Worm (Caenorhabditis elegans) whole organism, young adult: ENCODE data around the gene T02G5.7.
A peak's percentile ranks its signal among the peaks of the same experiment; 100 is the strongest.

Experiments used
- B0019.2 ChIP-seq: fragments of 200-800 bp; sonication (Bioruptor generic); conservative IDR thresholded peaks from 2 replicates; pipeline ENCODE4 v1.3.6; 2022; ENCODE audit warnings: missing genetic modification reagents, missing genetic modification characterization, missing compliant biosample characterization
- B0035.1 ChIP-seq: sonication (generic microtip); optimal IDR thresholded peaks from 2 replicates; lab custom pipeline; 2016; ENCODE audit warnings: missing genetic modification characterization, mild to moderate bottlenecking, missing compliant biosample characterization, missing genotype, missing genetic modification reagents
- D2030.7 ChIP-seq: fragments of 200-800 bp; sonication (Bioruptor generic); IDR thresholded peaks from 2 replicates; pipeline ENCODE4 v1.3.6; 2022; ENCODE audit warnings: missing genetic modification reagents, missing genetic modification characterization, missing compliant biosample characterization
- F23B12.7 ChIP-seq: sonication (generic microtip); optimal IDR thresholded peaks from 2 replicates; lab custom pipeline; 2017; ENCODE audit warnings: missing genetic modification characterization, mild to moderate bottlenecking, missing compliant biosample characterization, antibody characterized with exemption, moderate library complexity; ENCODE audit not compliant: insufficient read depth
- F33H1.4 ChIP-seq: fragments of 200-800 bp; sonication (Bioruptor generic); IDR thresholded peaks from 2 replicates; pipeline ENCODE4 v1.3.6; 2022; ENCODE audit warnings: missing genetic modification reagents, missing genetic modification characterization, missing compliant biosample characterization
- F37B4.10 ChIP-seq: fragments of 200-800 bp; sonication (Bioruptor generic); IDR thresholded peaks from 2 replicates; pipeline ENCODE4 v1.3.6; 2022; ENCODE audit warnings: missing genetic modification characterization, missing compliant biosample characterization
- F39B2.1 ChIP-seq: fragments of 200-800 bp; sonication (Bioruptor generic); IDR thresholded peaks from 2 replicates; pipeline ENCODE4 v1.3.6; 2022; ENCODE audit warnings: missing genetic modification reagents, missing genetic modification characterization, missing compliant biosample characterization
- F57C9.4 ChIP-seq: sonication (generic microtip); optimal IDR thresholded peaks from 2 replicates; lab custom pipeline; 2017; ENCODE audit warnings: mild to moderate bottlenecking, missing genetic modification characterization, missing compliant biosample characterization
- K12H6.12 ChIP-seq: fragments of 200-800 bp; sonication (Bioruptor generic); optimal IDR thresholded peaks from 2 replicates; lab custom pipeline; 2018; ENCODE audit warnings: mild to moderate bottlenecking, missing genetic modification characterization, missing compliant biosample characterization
- T07F8.4 ChIP-seq: sonication (generic microtip); optimal IDR thresholded peaks from 2 replicates; lab custom pipeline; 2016; ENCODE audit warnings: mild to moderate bottlenecking, missing genetic modification characterization, moderate library complexity, missing compliant biosample characterization
- Y53G8AR.9 ChIP-seq: fragments of 200-800 bp; sonication (Bioruptor generic); conservative IDR thresholded peaks from 2 replicates; pipeline ENCODE4 v1.3.6; 2022; ENCODE audit warnings: missing genetic modification reagents, missing genetic modification characterization, missing compliant biosample characterization
- Y95B8A.8 ChIP-seq: fragments of 200-800 bp; sonication (Bioruptor generic); IDR thresholded peaks from 2 replicates; pipeline ENCODE4 v1.3.6; 2022; ENCODE audit warnings: missing genetic modification reagents, missing genetic modification characterization, missing compliant biosample characterization
- aptf-2 ChIP-seq: fragments of 200-800 bp; sonication (Bioruptor generic); conservative IDR thresholded peaks from 2 replicates; pipeline ENCODE4 v1.3.6; 2022; ENCODE audit warnings: missing genetic modification reagents, missing genetic modification characterization, missing compliant biosample characterization
- athp-1 ChIP-seq: sonication (generic microtip); optimal IDR thresholded peaks from 2 replicates; lab custom pipeline; 2017; ENCODE audit warnings: mild to moderate bottlenecking, missing genetic modification characterization, missing compliant biosample characterization
- attf-3 ChIP-seq: fragments of 200-800 bp; sonication (Bioruptor generic); conservative IDR thresholded peaks from 2 replicates; pipeline ENCODE4 v1.3.6; 2022; ENCODE audit warnings: missing genetic modification reagents, missing genetic modification characterization, missing compliant biosample characterization
- attf-6 ChIP-seq: fragments of 200-800 bp; sonication (Bioruptor generic); IDR thresholded peaks from 2 replicates; pipeline ENCODE4 v1.3.6; 2022; ENCODE audit warnings: missing genetic modification reagents, missing genetic modification characterization, missing compliant biosample characterization
- efl-1 ChIP-seq: fragments of 150-350 bp; optimal IDR thresholded peaks from 2 replicates; lab custom pipeline; 2014; ENCODE audit warnings: missing biosample characterization, missing genetic modification reagents, missing genetic modification characterization
- ekl-4 ChIP-seq: fragments of 200-800 bp; sonication (Bioruptor generic); IDR thresholded peaks from 2 replicates; pipeline ENCODE4 v1.3.6; 2022; ENCODE audit warnings: missing genetic modification reagents, missing genetic modification characterization, missing compliant biosample characterization
- ets-4 ChIP-seq: fragments of 200-800 bp; sonication (Bioruptor generic); optimal IDR thresholded peaks from 2 replicates; lab custom pipeline; 2018; ENCODE audit warnings: mild to moderate bottlenecking, missing genetic modification characterization, missing compliant biosample characterization
- fkh-3 ChIP-seq: sonication (generic microtip); optimal IDR thresholded peaks from 2 replicates; lab custom pipeline; 2016; ENCODE audit warnings: mild to moderate bottlenecking, missing genetic modification characterization, missing compliant biosample characterization
- hsf-1 ChIP-seq: fragments of 200-800 bp; sonication (Bioruptor generic); IDR thresholded peaks from 2 replicates; pipeline ENCODE4 v1.3.6; 2022; ENCODE audit warnings: missing genetic modification reagents, missing genetic modification characterization, missing compliant biosample characterization
- lin-40 ChIP-seq: sonication (generic microtip); optimal IDR thresholded peaks from 2 replicates; lab custom pipeline; 2016; ENCODE audit warnings: missing genetic modification characterization, mild to moderate bottlenecking, missing compliant biosample characterization, missing genotype, missing genetic modification reagents
- lin-54 ChIP-seq: fragments of 200-800 bp; sonication (Bioruptor generic); optimal IDR thresholded peaks from 2 replicates; lab custom pipeline; 2018; ENCODE audit warnings: mild to moderate bottlenecking, missing genetic modification characterization, missing compliant biosample characterization
- lsy-27 ChIP-seq: sonication (generic microtip); optimal IDR thresholded peaks from 2 replicates; lab custom pipeline; 2017; ENCODE audit warnings: missing genetic modification characterization, mild to moderate bottlenecking, missing compliant biosample characterization, antibody characterized with exemption, missing genotype, borderline replicate concordance; ENCODE audit not compliant: insufficient read depth
- madf-3 ChIP-seq: fragments of 200-800 bp; sonication (Bioruptor generic); IDR thresholded peaks from 2 replicates; pipeline ENCODE4 v1.3.6; 2022; ENCODE audit warnings: missing genetic modification reagents, missing genetic modification characterization, missing compliant biosample characterization
- madf-6 ChIP-seq: fragments of 200-800 bp; sonication (Bioruptor generic); IDR thresholded peaks from 2 replicates; pipeline ENCODE4 v1.3.6; 2022; ENCODE audit warnings: missing genetic modification reagents, missing genetic modification characterization, missing compliant biosample characterization
- nhr-179 ChIP-seq: sonication (generic microtip); optimal IDR thresholded peaks from 2 replicates; lab custom pipeline; 2016; ENCODE audit warnings: mild to moderate bottlenecking, missing genetic modification characterization, missing compliant biosample characterization
- nhr-90 ChIP-seq: sonication (generic microtip); optimal IDR thresholded peaks from 2 replicates; lab custom pipeline; 2016; ENCODE audit warnings: missing genotype, mild to moderate bottlenecking, missing genetic modification characterization, missing compliant biosample characterization
- rpc-1 ChIP-seq, 2 experiments: fragments of 150-350 bp in 1 of 2; sonication (generic microtip) in 1 of 2; optimal IDR thresholded peaks; 2 replicates each; lab custom pipeline; 2014 to 2018; ENCODE audit warnings: missing biosample characterization in 1 of 2, missing genetic modification characterization in 1 of 2, missing genetic modification reagents in 1 of 2, missing genotype in 1 of 2
- snpc-3.4 ChIP-seq: sonication (generic microtip); optimal IDR thresholded peaks from 2 replicates; lab custom pipeline; 2017; ENCODE audit warnings: missing genetic modification characterization, mild to moderate bottlenecking, missing compliant biosample characterization, antibody characterized with exemption, moderate library complexity, missing genotype, missing genetic modification reagents
- unc-130 ChIP-seq: sonication (generic microtip); optimal IDR thresholded peaks from 2 replicates; lab custom pipeline; 2016; ENCODE audit warnings: missing genetic modification reagents, missing genetic modification characterization, missing compliant biosample characterization
- ztf-3 ChIP-seq: fragments of 200-800 bp; sonication (Bioruptor generic); optimal IDR thresholded peaks from 2 replicates; lab custom pipeline; 2018; ENCODE audit warnings: mild to moderate bottlenecking, missing genetic modification characterization, missing compliant biosample characterization

Gene T02G5.7

DNA sequence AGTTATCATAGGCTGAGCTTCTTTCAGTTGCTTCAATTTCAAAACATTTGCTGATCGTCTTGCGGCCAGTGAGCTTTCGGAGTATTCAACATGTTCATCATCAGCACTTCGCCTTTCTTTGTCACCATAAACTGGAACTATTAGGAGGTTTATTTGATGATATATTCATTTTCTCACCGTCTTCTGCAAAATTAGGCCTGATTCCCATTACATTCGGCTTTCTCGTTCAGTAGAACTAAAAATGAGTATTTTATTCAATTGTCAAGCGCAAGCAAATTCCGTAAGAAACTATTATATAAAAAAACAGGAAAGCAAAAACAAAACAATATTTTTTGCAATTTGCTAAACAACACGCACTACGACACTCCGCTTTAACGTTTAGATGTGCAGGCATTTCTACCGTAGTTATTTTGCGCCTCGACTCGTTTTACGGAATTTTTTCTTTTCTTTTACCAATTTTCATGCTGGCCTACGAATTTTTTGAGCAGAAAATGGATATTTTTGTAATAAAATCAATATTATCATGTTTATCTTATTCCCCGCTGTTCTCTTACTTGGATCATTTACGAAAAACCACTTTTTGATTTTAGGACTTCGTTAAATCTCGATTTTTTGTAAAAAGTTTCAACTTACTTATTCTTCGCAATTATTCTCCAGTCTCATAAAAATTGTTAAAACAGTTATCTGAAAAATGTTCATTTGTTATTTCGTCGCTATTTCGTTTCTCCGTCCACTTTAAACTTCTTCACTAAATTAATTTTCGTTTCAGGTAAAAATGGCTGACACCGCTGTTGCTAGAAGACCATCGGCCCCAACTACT is 29.6 kb downstream of the T02G5.7 start, which contains the start of the genes farl-11 and rpl-33 (continued):
- peak; percentile 56 for TF ChIP-seq K12H6.12

DNA sequence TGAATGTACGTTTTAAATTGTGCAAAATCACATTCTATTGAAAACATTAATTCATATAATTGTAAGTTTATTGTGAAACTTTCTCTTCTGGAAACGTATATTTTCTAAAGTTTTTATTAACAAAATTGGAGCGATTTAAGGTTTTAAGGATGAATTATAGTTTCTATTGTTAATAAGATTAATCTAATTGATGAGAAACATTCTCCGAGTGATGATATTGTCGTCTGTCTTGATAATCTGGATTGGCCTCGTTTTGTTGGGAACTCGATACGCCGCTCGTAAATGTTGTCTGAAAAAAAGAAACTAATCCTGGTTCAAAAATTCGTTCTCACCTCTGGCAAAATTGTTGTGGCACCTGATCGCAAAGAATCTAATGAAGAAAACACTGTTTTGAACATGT is 30.9 kb downstream of the T02G5.7 start:
- TF ChIP-seq lsy-27 (tag; lab: Kevin White, UChicago) (no peak), F33H1.4 (GFP tag; lab: Robert Waterston, UW) (0 out of 2 replicates have a peak, but pooled peaks have one; percentile 5), madf-6 (GFP tag; lab: Robert Waterston, UW) (peak; percentile 67), fkh-3 (no peak), Y53G8AR.9 (GFP tag; lab: Robert Waterston, UW) (0 out of 2 replicates have a peak, but pooled peaks have one; percentile 33), lin-54 (peak; percentile 25), athp-1 (no peak), madf-3 (GFP tag; lab: Robert Waterston, UW) (0 out of 2 replicates have a peak, but pooled peaks have one; percentile 6), rpc-1 (optimal IDR thresholded peaks at IDR 0.05; lab: Kevin White, UChicago) (no peak), rpc-1 (tag; optimal IDR thresholded peaks at IDR 0.05; lab: Kevin White, UChicago) (no peak), F39B2.1 (GFP tag; lab: Robert Waterston, UW) (peak; percentile 51; the same call in 1 of the 2 replicates), attf-6 (GFP tag; lab: Robert Waterston, UW) (peak; percentile 43; the same call in 1 of the 2 replicates), snpc-3.4 (tag; lab: Kevin White, UChicago) (peak; percentile 3), ekl-4 (GFP tag; lab: Robert Waterston, UW) (peak; percentile 62; the same call in 1 of the 2 replicates)

DNA sequence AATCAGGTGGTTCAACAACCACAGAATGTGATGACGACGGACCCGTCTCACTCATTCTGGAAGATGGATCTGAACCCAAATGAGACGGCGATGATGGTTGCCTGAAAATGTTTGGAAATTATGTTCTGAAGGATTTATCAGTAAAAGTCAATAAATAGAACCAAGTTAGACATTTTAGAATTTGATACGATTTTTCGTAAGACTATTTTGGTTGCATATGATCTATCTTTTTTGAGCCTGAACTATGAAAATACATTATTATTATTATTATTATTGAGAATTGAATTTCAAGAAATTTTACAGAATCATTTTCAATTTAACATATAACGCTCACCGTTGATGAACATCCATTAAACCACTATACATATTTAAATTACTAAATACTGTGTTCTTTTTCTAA is 34.5 kb downstream of the T02G5.7 start, which contains the start of gene F10E7.9:
Gene F10E7.9, minus strand, starts transcription at position 101 of the 400 bp plus-strand sequence.
- TF ChIP-seq ets-4 (GFP tag; lab: Kevin White, UChicago), result no peak
- no peak for TF ChIP-seq B0035.1 (tag; lab: Kevin White, UChicago)
- no peak for TF ChIP-seq F57C9.4
- no peak for TF ChIP-seq F37B4.10
- no peak for TF ChIP-seq Y95B8A.8 (GFP tag; lab: Robert Waterston, UW)
- no peak for TF ChIP-seq hsf-1 (GFP tag; lab: Robert Waterston, UW)
- TF ChIP-seq D2030.7 (GFP tag; lab: Robert Waterston, UW), result no peak
- TF ChIP-seq aptf-2 (GFP tag; lab: Robert Waterston, UW), result no peak
- TF ChIP-seq lin-40 (tag; lab: Kevin White, UChicago), result no peak
- no peak for TF ChIP-seq T07F8.4
- TF ChIP-seq nhr-179 (tag; lab: Kevin White, UChicago), result no peak
- no peak for TF ChIP-seq F23B12.7 (tag; lab: Kevin White, UChicago)
- no peak for TF ChIP-seq nhr-90
- no peak for TF ChIP-seq B0019.2 (GFP tag; lab: Robert Waterston, UW)
- TF ChIP-seq ztf-3 (GFP tag; lab: Kevin White, UChicago), result no peak
- TF ChIP-seq madf-6 (GFP tag; lab: Robert Waterston, UW), result no peak
- TF ChIP-seq attf-3 (GFP tag; lab: Robert Waterston, UW), result no peak
- no peak for TF ChIP-seq unc-130
- TF ChIP-seq efl-1 (GFP tag; lab: Kevin White, UChicago), result no peak
- TF ChIP-seq, all 124 proteins: peak for 0
